Worm (Caenorhabditis elegans): ENCODE measurements around the gene ref-2.
A peak's percentile ranks its signal among the peaks of the same experiment; 100 is the strongest.

Gene ref-2

DNA sequence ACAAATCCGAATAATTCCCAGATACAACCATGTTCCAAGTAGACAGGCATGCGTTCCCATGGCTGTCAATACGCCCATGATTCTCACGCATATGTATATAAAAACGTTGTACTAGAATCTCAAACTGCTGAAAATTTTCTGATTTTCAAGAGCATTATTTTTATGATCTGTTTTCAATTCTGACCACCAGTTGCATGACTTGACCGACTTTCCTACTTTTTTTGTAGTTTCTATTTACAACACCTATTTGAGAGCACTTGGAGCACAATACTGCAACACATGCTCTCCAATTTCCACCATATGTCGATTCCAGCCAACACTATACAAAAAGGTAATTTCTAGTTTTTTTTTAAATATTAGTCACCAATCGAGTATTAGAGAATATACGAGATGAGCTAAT, at the start of gene ref-2:
TSS of gene ref-2 (plus strand) at position 301 of the 400 bp plus-strand sequence.
- no peak for TF ChIP-seq K09A11.1 (tag; optimal IDR thresholded peaks at IDR 0.05; ENCODE audit: insufficient read depth)
- TF ChIP-seq dve-1 (tag; optimal IDR thresholded peaks at IDR 0.05), result no peak
- no peak for TF ChIP-seq hlh-15 (tag; optimal IDR thresholded peaks at IDR 0.05)
- no peak for TF ChIP-seq unc-86 (tag; optimal IDR thresholded peaks at IDR 0.05)
- TF ChIP-seq nhr-232 (tag; optimal IDR thresholded peaks at IDR 0.05), result no peak
- TF ChIP-seq K02D7.2 (tag; optimal IDR thresholded peaks at IDR 0.05), result no peak
- TF ChIP-seq Y22D7AL.16 (tag; optimal IDR thresholded peaks at IDR 0.05), result no peak
- TF ChIP-seq C38D4.7 (GFP tag; optimal IDR thresholded peaks at IDR 0.05), result no peak
- no peak for TF ChIP-seq ceh-18 (tag; optimal IDR thresholded peaks at IDR 0.05)
- TF ChIP-seq ref-2 (tag; optimal IDR thresholded peaks at IDR 0.05), result no peak
- no peak for TF ChIP-seq hlh-8 (tag; optimal IDR thresholded peaks at IDR 0.05)
- TF ChIP-seq fkh-6 (tag; optimal IDR thresholded peaks at IDR 0.05), result no peak

ce11 chrX:7703863-7704262, 40.2 kb upstream of the ref-2 start:
- TF ChIP-seq ref-2 (tag; optimal IDR thresholded peaks at IDR 0.05) (no peak), ztf-16 (tag; optimal IDR thresholded peaks at IDR 0.05) (no peak), nhr-232 (tag; optimal IDR thresholded peaks at IDR 0.05) (no peak), che-1 (tag; optimal IDR thresholded peaks at IDR 0.05) (no peak), tbx-2 (tag; optimal IDR thresholded peaks at IDR 0.05) (no peak), pha-2 (tag; optimal IDR thresholded peaks at IDR 0.05) (no peak), hlh-13 (GFP tag; optimal IDR thresholded peaks at IDR 0.05) (no peak), mec-3 (tag; optimal IDR thresholded peaks at IDR 0.05; ENCODE audit: borderline replicate concordance) (no peak), npax-4 (tag; optimal IDR thresholded peaks at IDR 0.05) (no peak), ttx-3 (tag; optimal IDR thresholded peaks at IDR 0.05) (no peak)

DNA sequence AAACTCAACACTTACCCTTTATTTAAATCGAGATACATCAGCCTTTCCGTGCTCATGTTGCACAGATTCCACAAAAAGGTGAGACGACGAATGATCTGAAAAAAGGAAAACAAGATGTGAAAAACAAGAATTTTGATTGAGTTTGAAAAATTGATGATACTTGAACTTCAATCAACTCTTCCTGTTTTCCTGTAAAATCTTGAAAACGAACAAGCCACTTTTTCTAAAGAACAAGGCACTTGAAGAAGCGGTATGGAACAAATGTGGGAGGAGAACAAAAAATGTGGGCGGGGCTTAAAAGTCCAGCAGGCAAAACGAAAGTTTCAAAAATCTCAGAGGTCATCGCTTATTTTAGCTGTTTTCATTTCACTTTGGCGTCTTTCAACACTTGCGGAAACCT, 37.0 kb upstream of the ref-2 start, which contains the start of gene kvs-1:
TSS of gene kvs-1 (minus strand) at position 101 of the 400 bp plus-strand sequence.
- no peak for TF ChIP-seq ahr-1 (tag; optimal IDR thresholded peaks at IDR 0.05)
- no peak for TF ChIP-seq ceh-30 (tag; optimal IDR thresholded peaks at IDR 0.05)
- TF ChIP-seq F13H6.1 (tag; optimal IDR thresholded peaks at IDR 0.05), result no peak
- TF ChIP-seq ref-2 (tag; optimal IDR thresholded peaks at IDR 0.05), result no peak
- TF ChIP-seq elt-2 (tag; optimal IDR thresholded peaks at IDR 0.05), result no peak
- no peak for TF ChIP-seq nfya-1 (tag; optimal IDR thresholded peaks at IDR 0.05)
- TF ChIP-seq ceh-6 (GFP tag; optimal IDR thresholded peaks at IDR 0.05), result no peak
- TF ChIP-seq pqm-1 (tag; optimal IDR thresholded peaks at IDR 0.05), result no peak
- no peak for TF ChIP-seq rnt-1 (tag; optimal IDR thresholded peaks at IDR 0.05)
- TF ChIP-seq ceh-2 (tag; optimal IDR thresholded peaks at IDR 0.05), result no peak
- TF ChIP-seq syd-9 (tag; optimal IDR thresholded peaks at IDR 0.05), result no peak
- TF ChIP-seq hlh-30 (tag; optimal IDR thresholded peaks at IDR 0.05; ENCODE audit: insufficient read depth), result no peak

ce11 chrX:7710187-7710586, 33.9 kb upstream of the ref-2 start:
- TF ChIP-seq ceh-34 (tag; optimal IDR thresholded peaks at IDR 0.05) (no peak), zip-5 (tag; optimal IDR thresholded peaks at IDR 0.05) (no peak), ref-2 (tag; optimal IDR thresholded peaks at IDR 0.05) (no peak), C38D4.7 (GFP tag; optimal IDR thresholded peaks at IDR 0.05) (no peak), Y22D7AL.16 (tag; optimal IDR thresholded peaks at IDR 0.05) (no peak), sox-2 (GFP tag; IDR thresholded peaks at IDR 0.05) (0 out of 2 replicates have a peak, but pooled peaks have one; percentile 6), npax-4 (tag; optimal IDR thresholded peaks at IDR 0.05) (no peak), ttx-3 (tag; optimal IDR thresholded peaks at IDR 0.05) (no peak), ceh-19 (GFP tag; optimal IDR thresholded peaks at IDR 0.05) (peak; percentile 75), dmd-4 (tag; optimal IDR thresholded peaks at IDR 0.05; ENCODE audit: borderline replicate concordance) (no peak)

ce11 chrX:7710643-7711042, 33.4 kb upstream of the ref-2 start, which contains the start of gene K09F5.4:
Gene K09F5.4, minus strand, starts transcription at chrX:7710743.
- TF ChIP-seq gmeb-2 (tag; optimal IDR thresholded peaks at IDR 0.05) (no peak), tbx-2 (tag; optimal IDR thresholded peaks at IDR 0.05) (no peak), nhr-11 (tag; optimal IDR thresholded peaks at IDR 0.05) (no peak), ceh-48 (tag; optimal IDR thresholded peaks at IDR 0.05) (no peak), hlh-30 (tag; optimal IDR thresholded peaks at IDR 0.05; ENCODE audit: insufficient read depth) (no peak), pax-1 (tag; optimal IDR thresholded peaks at IDR 0.05) (no peak), elt-4 (tag; optimal IDR thresholded peaks at IDR 0.05) (no peak), ttx-3 (tag; optimal IDR thresholded peaks at IDR 0.05) (no peak), ama-1 (optimal IDR thresholded peaks at IDR 0.05) (no peak), sox-4 (tag; optimal IDR thresholded peaks at IDR 0.05) (no peak), ceh-2 (tag; optimal IDR thresholded peaks at IDR 0.05) (no peak), ref-2 (tag; optimal IDR thresholded peaks at IDR 0.05) (no peak), eyg-1 (tag; optimal IDR thresholded peaks at IDR 0.05) (no peak), lim-6 (tag; optimal IDR thresholded peaks at IDR 0.05) (no peak), nfya-1 (tag; optimal IDR thresholded peaks at IDR 0.05) (no peak), nhr-232 (tag; optimal IDR thresholded peaks at IDR 0.05) (no peak), ceh-9 (tag; optimal IDR thresholded peaks at IDR 0.05) (no peak), pha-4 (tag; optimal IDR thresholded peaks at IDR 0.05) (no peak)
